Fruit fly (Drosophila melanogaster) whole organism, prepupa: Measurements from ENCODE around the gene CG14294.

Experiments
- Blimp-1 ChIP-seq: fragments of 200-800 bp; sonication (Bioruptor generic); optimal IDR thresholded peaks from 3 replicates; lab custom pipeline; 2017; ENCODE audit warnings: missing biosample characterization, missing genetic modification characterization, mild to moderate bottlenecking, moderate library complexity, missing genetic modification reagents
- CG10631 ChIP-seq: fragments of 200-800 bp; sonication (Bioruptor generic); optimal IDR thresholded peaks from 2 replicates; lab custom pipeline; 2016; ENCODE audit warnings: missing biosample characterization, missing genetic modification characterization
- CG10669 ChIP-seq: fragments of 200-800 bp; sonication (Bioruptor generic); optimal IDR thresholded peaks from 3 replicates; lab custom pipeline; 2018; ENCODE audit warnings: missing biosample characterization, mild to moderate bottlenecking, missing genetic modification characterization, moderate library complexity
- CG11294 ChIP-seq: fragments of 200-800 bp; sonication (Bioruptor generic); IDR thresholded peaks from 2 replicates; pipeline ENCODE4 v1.3.6; 2022; ENCODE audit warnings: missing biosample characterization, missing genetic modification characterization
- CG11762 ChIP-seq: fragments of 200-800 bp; sonication (Bioruptor generic); optimal IDR thresholded peaks from 3 replicates; lab custom pipeline; 2016; ENCODE audit warnings: missing biosample characterization, missing genetic modification characterization; ENCODE audit not compliant: insufficient read depth
- CG11902 ChIP-seq: fragments of 200-800 bp; sonication (Bioruptor generic); optimal IDR thresholded peaks from 3 replicates; lab custom pipeline; 2016; ENCODE audit warnings: missing biosample characterization, missing genetic modification characterization
- CG15336 ChIP-seq: fragments of 200-800 bp; sonication (Bioruptor generic); IDR thresholded peaks from 2 replicates; pipeline ENCODE4 v1.3.6; 2022; ENCODE audit warnings: missing biosample characterization, missing genetic modification characterization
- CG1621 ChIP-seq: fragments of 200-800 bp; sonication (Bioruptor generic); optimal IDR thresholded peaks from 3 replicates; lab custom pipeline; 2018; ENCODE audit warnings: missing biosample characterization, mild to moderate bottlenecking, missing genetic modification characterization
- CG16779 ChIP-seq: fragments of 200-800 bp; sonication (Bioruptor generic); optimal IDR thresholded peaks from 3 replicates; lab custom pipeline; 2017; ENCODE audit warnings: missing biosample characterization, mild to moderate bottlenecking, missing genetic modification characterization
- CG31627 ChIP-seq: fragments of 200-800 bp; sonication (Bioruptor generic); optimal IDR thresholded peaks from 3 replicates; lab custom pipeline; 2016; ENCODE audit warnings: missing biosample characterization, missing genetic modification characterization
- CG32006 ChIP-seq: fragments of 200-800 bp; sonication (Bioruptor generic); optimal IDR thresholded peaks from 3 replicates; lab custom pipeline; 2017; ENCODE audit warnings: missing biosample characterization, mild to moderate bottlenecking, missing genetic modification characterization
- CG3919 ChIP-seq: fragments of 200-800 bp; sonication (Bioruptor generic); optimal IDR thresholded peaks from 3 replicates; lab custom pipeline; 2016; ENCODE audit warnings: missing biosample characterization, missing genetic modification characterization
- CG4318 ChIP-seq: fragments of 200-800 bp; sonication (Bioruptor generic); optimal IDR thresholded peaks from 3 replicates; lab custom pipeline; 2017; ENCODE audit warnings: missing biosample characterization, mild to moderate bottlenecking, missing genetic modification characterization
- CG6163 ChIP-seq: fragments of 200-800 bp; sonication (Bioruptor generic); IDR thresholded peaks from 3 replicates; pipeline ENCODE4 v1.3.6; 2022; ENCODE audit warnings: missing biosample characterization, missing genetic modification characterization
- CG6276 ChIP-seq: fragments of 200-800 bp; sonication (Bioruptor generic); optimal IDR thresholded peaks from 2 replicates; lab custom pipeline; 2017; ENCODE audit warnings: missing biosample characterization, mild to moderate bottlenecking, missing genetic modification characterization
- CG6792 ChIP-seq: fragments of 200-800 bp; sonication (Bioruptor generic); optimal IDR thresholded peaks from 3 replicates; lab custom pipeline; 2016; ENCODE audit warnings: missing biosample characterization, missing genetic modification characterization
- CG6808 ChIP-seq: fragments of 200-800 bp; sonication (Bioruptor generic); optimal IDR thresholded peaks from 3 replicates; lab custom pipeline; 2017; ENCODE audit warnings: missing biosample characterization, missing genetic modification characterization, mild to moderate bottlenecking, moderate library complexity, missing genetic modification reagents
- CG6854 ChIP-seq: fragments of 200-800 bp; sonication (Bioruptor generic); optimal IDR thresholded peaks from 2 replicates; lab custom pipeline; 2017; ENCODE audit warnings: missing biosample characterization, mild to moderate bottlenecking, missing genetic modification characterization
- CG7368 ChIP-seq: fragments of 200-800 bp; sonication (Bioruptor generic); optimal IDR thresholded peaks from 3 replicates; lab custom pipeline; 2016; ENCODE audit warnings: missing biosample characterization, missing genetic modification characterization
- CG8119 ChIP-seq: fragments of 200-800 bp; sonication (Bioruptor generic); IDR thresholded peaks from 3 replicates; pipeline ENCODE4 v1.3.6; 2022; ENCODE audit warnings: missing biosample characterization, missing genetic modification characterization
- CG8319 ChIP-seq: fragments of 200-800 bp; sonication (Bioruptor generic); optimal IDR thresholded peaks from 3 replicates; lab custom pipeline; 2016; ENCODE audit warnings: missing biosample characterization, missing genetic modification characterization
- CG8632 ChIP-seq: fragments of 200-800 bp; sonication (Bioruptor generic); optimal IDR thresholded peaks from 3 replicates; lab custom pipeline; 2016; ENCODE audit warnings: missing biosample characterization, missing genetic modification characterization
- CG9139 ChIP-seq: fragments of 200-800 bp; sonication (Bioruptor generic); optimal IDR thresholded peaks from 3 replicates; lab custom pipeline; 2017; ENCODE audit warnings: missing biosample characterization, mild to moderate bottlenecking, missing genetic modification characterization
- Eip75B ChIP-seq: fragments of 200-800 bp; sonication (Bioruptor generic); optimal IDR thresholded peaks from 3 replicates; lab custom pipeline; 2016; ENCODE audit warnings: missing biosample characterization, missing genetic modification characterization
- Eip78C ChIP-seq: fragments of 200-800 bp; sonication (Bioruptor generic); peaks from one replicate; lab custom pipeline; 2016; ENCODE audit warnings: missing biosample characterization, missing genetic modification characterization
- Eip93F ChIP-seq: fragments of 200-800 bp; sonication (Bioruptor generic); optimal IDR thresholded peaks from 2 replicates; lab custom pipeline; 2016; ENCODE audit warnings: missing biosample characterization, mild to moderate bottlenecking, missing genetic modification characterization
- Ets96B ChIP-seq: fragments of 200-800 bp; optimal IDR thresholded peaks from 2 replicates; lab custom pipeline; 2019; ENCODE audit warnings: missing biosample characterization, mild to moderate bottlenecking, missing genetic modification characterization, moderate library complexity
- Gug ChIP-seq: fragments of 200-800 bp; sonication (Bioruptor generic); IDR thresholded peaks from 2 replicates; pipeline ENCODE4 v1.3.6; 2022; ENCODE audit warnings: missing biosample characterization, missing genetic modification characterization
- Hr38 ChIP-seq: sonication (Bioruptor generic); optimal IDR thresholded peaks from 2 replicates; lab custom pipeline; 2016; ENCODE audit warnings: missing biosample characterization, missing genetic modification characterization
- Hr39 ChIP-seq: fragments of 200-800 bp; sonication (Bioruptor generic); optimal IDR thresholded peaks from 2 replicates; lab custom pipeline; 2016; ENCODE audit warnings: missing biosample characterization, missing genetic modification characterization
- Lpt ChIP-seq: fragments of 200-800 bp; sonication (Bioruptor generic); optimal IDR thresholded peaks from 3 replicates; lab custom pipeline; 2016; ENCODE audit warnings: missing biosample characterization, missing genetic modification characterization
- OdsH ChIP-seq: fragments of 200-800 bp; sonication (Bioruptor generic); optimal IDR thresholded peaks from 3 replicates; lab custom pipeline; 2016; ENCODE audit warnings: missing biosample characterization, missing genetic modification characterization
- Smox ChIP-seq: fragments of 200-800 bp; sonication (Bioruptor generic); optimal IDR thresholded peaks from 3 replicates; lab custom pipeline; 2016; ENCODE audit warnings: missing biosample characterization, missing genetic modification characterization
- Sox102F ChIP-seq: fragments of 200-800 bp; sonication (Bioruptor generic); optimal IDR thresholded peaks from 2 replicates; lab custom pipeline; 2016; ENCODE audit warnings: missing biosample characterization, mild to moderate bottlenecking, missing genetic modification characterization
- Sox14 ChIP-seq: fragments of 200-800 bp; sonication (Bioruptor generic); optimal IDR thresholded peaks from 3 replicates; lab custom pipeline; 2016; ENCODE audit warnings: missing biosample characterization, missing genetic modification characterization
- Sox15 ChIP-seq: fragments of 200-800 bp; sonication (Bioruptor generic); optimal IDR thresholded peaks from 3 replicates; lab custom pipeline; 2016; ENCODE audit warnings: missing biosample characterization, missing genetic modification characterization
- achi ChIP-seq: fragments of 200-800 bp; sonication (Bioruptor generic); optimal IDR thresholded peaks from 3 replicates; lab custom pipeline; 2016; ENCODE audit warnings: missing biosample characterization, missing genetic modification characterization
- acj6 ChIP-seq: fragments of 200-800 bp; sonication (Bioruptor generic); optimal IDR thresholded peaks from 3 replicates; lab custom pipeline; 2016; ENCODE audit warnings: missing biosample characterization, missing genetic modification characterization
- cyc ChIP-seq: fragments of 200-800 bp; sonication (Bioruptor generic); optimal IDR thresholded peaks from 3 replicates; lab custom pipeline; 2016; ENCODE audit warnings: missing biosample characterization, missing genetic modification characterization
- dac ChIP-seq: fragments of 200-800 bp; sonication (Bioruptor generic); optimal IDR thresholded peaks from 2 replicates; lab custom pipeline; 2017; ENCODE audit warnings: missing biosample characterization, mild to moderate bottlenecking, missing genetic modification characterization
- dsx ChIP-seq: fragments of 200-800 bp; optimal IDR thresholded peaks from 3 replicates; lab custom pipeline; 2019; ENCODE audit warnings: missing biosample characterization, mild to moderate bottlenecking, missing genetic modification characterization, moderate library complexity; ENCODE audit not compliant: poor library complexity, severe bottlenecking
- eg ChIP-seq: fragments of 200-800 bp; sonication (Bioruptor generic); IDR thresholded peaks from 3 replicates; pipeline ENCODE4 v1.3.6; 2022; ENCODE audit warnings: missing biosample characterization, missing genetic modification characterization
- esn ChIP-seq: fragments of 200-800 bp; sonication (Bioruptor generic); optimal IDR thresholded peaks from 2 replicates; lab custom pipeline; 2016; ENCODE audit warnings: missing biosample characterization, mild to moderate bottlenecking, missing genetic modification characterization, moderate library complexity
- fkh ChIP-seq: fragments of 200-800 bp; sonication (Bioruptor generic); optimal IDR thresholded peaks from 3 replicates; lab custom pipeline; 2017; ENCODE audit warnings: missing biosample characterization, mild to moderate bottlenecking, missing genetic modification characterization, moderate library complexity
- lz ChIP-seq: fragments of 200-800 bp; sonication (Bioruptor generic); optimal IDR thresholded peaks from 3 replicates; lab custom pipeline; 2016; ENCODE audit warnings: missing biosample characterization, missing genetic modification characterization
- net ChIP-seq: fragments of 200-800 bp; sonication (Bioruptor generic); optimal IDR thresholded peaks from 3 replicates; lab custom pipeline; 2016; ENCODE audit warnings: missing biosample characterization, missing genetic modification characterization
- pdm3 ChIP-seq: fragments of 200-800 bp; sonication (Bioruptor generic); optimal IDR thresholded peaks from 3 replicates; lab custom pipeline; 2016; ENCODE audit warnings: missing biosample characterization, missing genetic modification characterization
- salr ChIP-seq, 2 experiments: fragments of 200-800 bp; sonication (Bioruptor generic); optimal IDR thresholded peaks; 3 replicates each; lab custom pipeline; 2016 to 2018; ENCODE audit warnings: missing biosample characterization in 2 of 2, missing genetic modification characterization in 2 of 2, mild to moderate bottlenecking in 1 of 2
- spab ChIP-seq: fragments of 200-800 bp; sonication (Bioruptor generic); optimal IDR thresholded peaks from 2 replicates; lab custom pipeline; 2017; ENCODE audit warnings: missing biosample characterization, mild to moderate bottlenecking, missing genetic modification characterization, missing genetic modification reagents
- svp ChIP-seq: fragments of 200-800 bp; sonication (Bioruptor generic); peaks from one replicate; lab custom pipeline; 2016; ENCODE audit warnings: missing biosample characterization, missing genetic modification characterization
- topi ChIP-seq: fragments of 200-800 bp; sonication (Bioruptor generic); optimal IDR thresholded peaks from 3 replicates; lab custom pipeline; 2016; ENCODE audit warnings: missing biosample characterization, missing genetic modification characterization

The CG14294 gene

DNA sequence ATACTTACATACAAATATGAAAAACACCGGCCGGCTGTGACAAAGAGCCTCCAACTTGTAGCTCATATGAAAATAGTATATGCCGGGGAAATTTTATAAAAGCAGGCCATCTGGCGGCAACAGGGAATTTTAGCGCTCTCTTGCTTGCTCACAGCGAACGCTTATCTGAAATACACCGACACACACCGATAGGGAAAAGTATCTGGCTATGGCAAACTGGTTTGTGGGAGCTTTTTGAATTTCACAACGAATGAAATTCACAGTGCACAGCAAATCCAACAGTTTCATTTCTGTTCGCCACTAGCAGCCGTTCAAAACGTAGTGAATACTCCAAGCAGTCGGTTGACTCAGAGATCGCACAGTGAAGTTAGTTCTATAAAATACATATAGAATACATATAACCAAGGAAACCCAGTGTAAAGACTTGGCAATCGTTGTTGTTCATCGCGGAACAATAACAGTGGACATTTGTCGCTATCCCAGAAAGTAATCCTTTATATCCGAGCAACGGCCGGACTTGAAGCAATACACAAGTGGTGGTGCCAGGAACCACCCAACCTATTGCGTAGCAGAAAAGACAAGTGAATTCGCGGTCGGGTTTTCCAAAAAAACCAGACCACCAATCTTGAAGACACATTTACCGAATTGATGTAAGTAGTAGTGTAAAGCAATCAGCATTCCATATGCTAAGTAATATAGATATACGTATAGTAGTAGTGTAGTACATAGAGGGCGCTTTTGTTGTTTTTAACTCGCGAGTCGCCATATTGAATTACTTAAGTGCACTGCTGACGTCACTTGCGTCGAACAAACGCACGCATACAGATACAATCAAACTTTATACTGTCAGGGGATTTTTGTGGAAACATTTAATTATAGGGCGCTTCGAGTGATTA is 16.2 kb upstream of the CG14294 start:
- TF ChIP-seq CG32006 (no peak), dac (GFP tag; lab: Kevin White, UChicago) (no peak), Hr38 (GFP tag; lab: Kevin White, UChicago) (no peak), CG9139 (GFP tag; lab: Kevin White, UChicago) (peak; percentile 67), Sox14 (GFP tag; lab: Kevin White, UChicago) (peak; percentile 22), CG4318 (GFP tag; lab: Kevin White, UChicago) (no peak), OdsH (no peak), CG16779 (tag; lab: Kevin White, UChicago) (peak; percentile 23), CG11762 (GFP tag; lab: Kevin White, UChicago) (no peak), CG15336 (GFP tag; lab: Robert Waterston, UW) (no peak), CG7368 (GFP tag; lab: Kevin White, UChicago) (peak; percentile 4), CG6854 (GFP tag; lab: Kevin White, UChicago) (peak; percentile 81), net (peak; percentile 51), lz (GFP tag; lab: Kevin White, UChicago) (peak; percentile 20), Blimp-1 (no peak), svp (GFP tag; lab: Kevin White, UChicago) (peak; percentile 81), Sox15 (GFP tag; lab: Kevin White, UChicago) (no peak), acj6 (GFP tag; lab: Kevin White, UChicago) (no peak), Hr39 (no peak), Sox102F (GFP tag; lab: Kevin White, UChicago) (peak; percentile 63), CG10631 (no peak), CG8632 (GFP tag; lab: Kevin White, UChicago) (no peak), CG6792 (no peak), CG31627 (no peak), CG11902 (GFP tag; lab: Kevin White, UChicago) (no peak), CG6276 (no peak), CG6163 (GFP tag; lab: Robert Waterston, UW) (peak; percentile 50), Eip78C (peak; percentile 65), CG3919 (peak; percentile 54), Lpt (GFP tag; lab: Kevin White, UChicago) (no peak), Eip75B (GFP tag; lab: Kevin White, UChicago) (peak; percentile 54), CG1621 (tag; lab: Kevin White, UChicago) (no peak), CG8119 (GFP tag; lab: Robert Waterston, UW) (no peak), CG6808 (GFP tag; lab: Kevin White, UChicago) (peak; percentile 17), Ets96B (no peak), pdm3 (GFP tag; lab: Kevin White, UChicago) (peak; percentile 26), Eip93F (GFP tag; lab: Kevin White, UChicago) (peak; percentile 54), esn (peak; percentile 57), achi (GFP tag; lab: Kevin White, UChicago) (no peak), Smox (GFP tag; lab: Kevin White, UChicago) (no peak), eg (GFP tag; lab: Robert Waterston, UW) (peak; percentile 33; the same call in 1 of the 3 replicates), salr (GFP tag; optimal IDR thresholded peaks at IDR 0.05; lab: Kevin White, UChicago) (no peak), CG10669 (GFP tag; lab: Kevin White, UChicago) (peak; percentile 5), CG8319 (no peak), topi (GFP tag; lab: Kevin White, UChicago) (peak; percentile 36), fkh (no peak), CG11294 (GFP tag; lab: Robert Waterston, UW) (no peak), Gug (GFP tag; lab: Robert Waterston, UW) (no peak), dsx (GFP tag; lab: Kevin White, UChicago) (peak; percentile 51), spab (GFP tag; lab: Kevin White, UChicago) (no peak), cyc (GFP tag; lab: Kevin White, UChicago) (no peak)
